Fruit fly (Drosophila melanogaster) Kc167 (cell line): ENCODE data around the gene senju.

Experiments
- Sin3A ChIP-seq: fragments of >200 bp; optimal IDR thresholded peaks from 2 replicates; lab custom pipeline; 2018; ENCODE audit warnings: missing external identifiers
- insv ChIP-seq: fragments of >200 bp; optimal IDR thresholded peaks from 3 replicates; lab custom pipeline; 2018; ENCODE audit warnings: missing external identifiers

DNA sequence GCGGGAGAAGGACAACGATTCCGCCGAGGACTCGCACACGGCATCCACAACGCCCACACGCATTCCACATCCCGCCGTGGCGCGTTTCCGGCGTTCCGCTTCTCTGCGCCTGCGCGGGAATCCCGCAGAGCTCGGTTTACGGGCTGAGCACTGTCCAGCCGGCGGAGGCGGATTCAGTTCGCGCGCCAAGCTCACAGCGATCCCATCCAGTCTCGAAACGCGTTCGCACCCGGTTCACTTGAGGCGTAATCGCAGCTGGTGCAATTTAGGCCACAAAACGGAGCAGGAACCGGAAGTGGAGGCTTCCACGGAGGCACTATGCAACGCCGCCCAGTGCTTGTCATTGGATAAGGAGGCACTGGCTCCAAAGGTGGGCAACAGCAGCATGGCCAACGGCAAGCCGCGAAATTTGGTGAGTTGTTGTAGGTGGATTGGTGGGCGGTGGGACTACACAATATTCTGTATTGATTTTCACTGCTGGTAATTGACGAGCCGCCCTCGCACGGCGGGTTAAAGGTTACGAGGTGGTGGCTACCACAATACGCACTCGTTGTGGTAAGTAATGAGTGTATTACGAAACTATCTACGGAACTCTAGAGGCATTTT lies 10.3 kb downstream of the senju start:
- TF ChIP-seq insv (lab: Kevin White, UChicago): no peak
- no peak for TF ChIP-seq Sin3A (lab: Kevin White, UChicago)
